Fruit fly (Drosophila melanogaster) whole organism, embryonic: ENCODE measurements around the gene CG4020.

Experiments
- Awh ChIP-seq: fragments of 200-800 bp; sonication (Bioruptor generic); IDR thresholded peaks from 2 replicates; pipeline ENCODE4, ENCODE4 v1.3.6; 2022; ENCODE audit warnings: missing biosample characterization, missing genetic modification characterization
- B-H1 ChIP-seq: fragments of 200-800 bp; sonication (Bioruptor generic); IDR thresholded peaks from 3 replicates; pipeline ENCODE4 v1.3.6; 2022; ENCODE audit warnings: missing biosample characterization, missing genetic modification characterization
- BEAF-32 ChIP-seq: fragments of 200-800 bp; sonication (Bioruptor generic); optimal IDR thresholded peaks from 3 replicates; lab custom pipeline; 2017; ENCODE audit warnings: missing biosample characterization, missing genetic modification characterization, mild to moderate bottlenecking, moderate library complexity, missing genetic modification reagents
- Blimp-1 ChIP-seq: fragments of 200-800 bp; sonication (Bioruptor generic); optimal IDR thresholded peaks from 3 replicates; lab custom pipeline; 2018; ENCODE audit warnings: missing biosample characterization, missing genetic modification characterization, mild to moderate bottlenecking, moderate library complexity, missing genetic modification reagents
- BtbVII ChIP-seq: fragments of 200-800 bp; sonication (Bioruptor generic); optimal IDR thresholded peaks from 3 replicates; lab custom pipeline; 2017; ENCODE audit warnings: missing biosample characterization, mild to moderate bottlenecking, missing genetic modification characterization
- CG10147 ChIP-seq: fragments of 200-800 bp; sonication (Bioruptor generic); optimal IDR thresholded peaks from 2 replicates; lab custom pipeline; 2019; ENCODE audit warnings: missing biosample characterization, mild to moderate bottlenecking, missing genetic modification characterization, moderate library complexity
- CG10267 ChIP-seq: fragments of 200-800 bp; sonication (Bioruptor generic); optimal IDR thresholded peaks from 2 replicates; lab custom pipeline; 2018; ENCODE audit warnings: missing biosample characterization, mild to moderate bottlenecking, missing genetic modification characterization, moderate library complexity
- CG12155 ChIP-seq: fragments of 200-800 bp; sonication (Bioruptor generic); optimal IDR thresholded peaks from 3 replicates; lab custom pipeline; 2016; ENCODE audit warnings: missing biosample characterization, missing genetic modification characterization
- CG12769 ChIP-seq: fragments of 200-800 bp; sonication (Bioruptor generic); optimal IDR thresholded peaks from 2 replicates; lab custom pipeline; 2019; ENCODE audit warnings: missing biosample characterization, mild to moderate bottlenecking, missing genetic modification characterization, moderate library complexity
- CG13624 ChIP-seq: fragments of 200-800 bp; sonication (Bioruptor generic); optimal IDR thresholded peaks from 2 replicates; lab custom pipeline; 2016; ENCODE audit warnings: missing biosample characterization, missing genetic modification characterization
- CG14014 ChIP-seq: fragments of 200-800 bp; sonication (Bioruptor generic); IDR thresholded peaks from 2 replicates; pipeline ENCODE4 v1.3.6; 2022; ENCODE audit warnings: missing biosample characterization, missing genetic modification characterization
- CG14965 ChIP-seq: fragments of 200-800 bp; sonication (Bioruptor generic); optimal IDR thresholded peaks from 2 replicates; lab custom pipeline; 2016; ENCODE audit warnings: missing biosample characterization, missing genetic modification characterization, borderline replicate concordance
- CG16813 ChIP-seq: fragments of 200-800 bp; sonication (Bioruptor generic); IDR thresholded peaks from 3 replicates; pipeline ENCODE4 v1.3.6; 2022; ENCODE audit warnings: missing biosample characterization, missing genetic modification characterization; ENCODE audit not compliant: partially characterized antibody
- CG17359 ChIP-seq: fragments of 200-800 bp; sonication (Bioruptor generic); optimal IDR thresholded peaks from 3 replicates; lab custom pipeline; 2018; ENCODE audit warnings: missing biosample characterization, mild to moderate bottlenecking, missing genetic modification characterization, moderate library complexity
- CG1792 ChIP-seq: fragments of 200-800 bp; sonication (Bioruptor generic); optimal IDR thresholded peaks from 2 replicates; lab custom pipeline; 2016; ENCODE audit warnings: missing biosample characterization, missing genetic modification characterization
- CG2129 ChIP-seq: fragments of 200-800 bp; sonication (Bioruptor generic); IDR thresholded peaks from 2 replicates; pipeline ENCODE4 v1.3.6; 2022; ENCODE audit warnings: missing biosample characterization, missing genetic modification characterization; ENCODE audit not compliant: partially characterized antibody
- CG2202 ChIP-seq: fragments of 200-800 bp; sonication (Bioruptor generic); optimal IDR thresholded peaks from 2 replicates; lab custom pipeline; 2018; ENCODE audit warnings: missing biosample characterization, mild to moderate bottlenecking, missing genetic modification characterization
- CG2678 ChIP-seq: fragments of 200-800 bp; sonication (Bioruptor generic); optimal IDR thresholded peaks from 3 replicates; lab custom pipeline; 2019; ENCODE audit warnings: missing biosample characterization, mild to moderate bottlenecking, missing genetic modification characterization, moderate library complexity
- CG31441 ChIP-seq: fragments of 200-800 bp; sonication (Bioruptor generic); IDR thresholded peaks from 2 replicates; pipeline ENCODE4 v1.3.6; 2022; ENCODE audit warnings: missing biosample characterization, missing genetic modification characterization
- CG5953 ChIP-seq: fragments of 200-800 bp; sonication (Bioruptor generic); IDR thresholded peaks from 2 replicates; pipeline ENCODE4 v1.3.6; 2022; ENCODE audit warnings: missing biosample characterization, missing genetic modification characterization
- CG7786 ChIP-seq: fragments of 200-800 bp; sonication (Bioruptor generic); optimal IDR thresholded peaks from 2 replicates; lab custom pipeline; 2016; ENCODE audit warnings: missing biosample characterization, missing genetic modification characterization
- CG8290 ChIP-seq, 3 experiments: fragments of 200-800 bp; sonication (Bioruptor generic); optimal IDR thresholded peaks; 2 replicates each; lab custom pipeline; 2016 to 2019; ENCODE audit warnings: missing biosample characterization in 3 of 3, missing genetic modification characterization in 3 of 3, mild to moderate bottlenecking in 2 of 3, moderate library complexity in 1 of 3
- CG8478 ChIP-seq: fragments of >200 bp; optimal IDR thresholded peaks from 2 replicates; lab custom pipeline; 2018
- D19B ChIP-seq: fragments of 200-800 bp; sonication (Bioruptor generic); optimal IDR thresholded peaks from 2 replicates; lab custom pipeline; 2017; ENCODE audit warnings: missing biosample characterization, mild to moderate bottlenecking, missing genetic modification characterization
- H15 ChIP-seq: fragments of 200-800 bp; sonication (Bioruptor generic); IDR thresholded peaks from 3 replicates; pipeline ENCODE4 v1.3.6; 2022; ENCODE audit warnings: missing biosample characterization, missing genetic modification characterization
- HLH4C ChIP-seq: fragments of 200-800 bp; sonication (Bioruptor generic); IDR thresholded peaks from 3 replicates; pipeline ENCODE4 v1.3.6; 2022; ENCODE audit warnings: missing biosample characterization, missing genetic modification characterization; ENCODE audit not compliant: partially characterized antibody
- Med ChIP-seq: fragments of 200-800 bp; sonication (Bioruptor generic); peaks from one replicate; lab custom pipeline; 2016; ENCODE audit warnings: missing biosample characterization, missing genetic modification characterization, mild to moderate bottlenecking, inconsistent platforms, moderate library complexity
- Myb ChIP-seq: fragments of 200-800 bp; sonication (Bioruptor generic); optimal IDR thresholded peaks from 2 replicates; lab custom pipeline; 2016; ENCODE audit warnings: missing biosample characterization, missing genetic modification characterization
- NK7.1 ChIP-seq: fragments of 200-800 bp; sonication (Bioruptor generic); optimal IDR thresholded peaks from 3 replicates; lab custom pipeline; 2016; ENCODE audit warnings: missing biosample characterization, missing genetic modification characterization
- Oli ChIP-seq: fragments of 200-800 bp; sonication (Bioruptor generic); optimal IDR thresholded peaks from 2 replicates; lab custom pipeline; 2018; ENCODE audit warnings: missing biosample characterization, mild to moderate bottlenecking, missing genetic modification characterization, moderate library complexity
- Xbp1 ChIP-seq: fragments of 200-800 bp; sonication (Bioruptor generic); optimal IDR thresholded peaks from 3 replicates; lab custom pipeline; 2016; ENCODE audit warnings: missing biosample characterization, mild to moderate bottlenecking, missing genetic modification characterization
- ase ChIP-seq: fragments of 200-800 bp; sonication (Bioruptor generic); IDR thresholded peaks from 3 replicates; pipeline ENCODE4 v1.3.6; 2022; ENCODE audit warnings: missing biosample characterization, missing genetic modification characterization
- chif ChIP-seq, 2 experiments: fragments of 200-800 bp; sonication (Bioruptor generic); optimal IDR thresholded peaks; 3 replicates each; lab custom pipeline; 2016; ENCODE audit warnings: missing biosample characterization in 2 of 2, missing genetic modification characterization in 2 of 2
- chm ChIP-seq: fragments of 200-800 bp; sonication (Bioruptor generic); IDR thresholded peaks from 2 replicates; pipeline ENCODE4 v1.3.6; 2022; ENCODE audit warnings: missing biosample characterization, missing genetic modification characterization
- dm ChIP-seq: fragments of 200-800 bp; sonication (Bioruptor generic); optimal IDR thresholded peaks from 3 replicates; lab custom pipeline; 2016; ENCODE audit warnings: missing biosample characterization, missing genetic modification characterization
- grau ChIP-seq: fragments of 200-800 bp; optimal IDR thresholded peaks from 3 replicates; lab custom pipeline; 2019; ENCODE audit warnings: missing biosample characterization, mild to moderate bottlenecking, missing genetic modification characterization, moderate library complexity
- ham ChIP-seq: fragments of 200-800 bp; sonication (Bioruptor generic); IDR thresholded peaks from 2 replicates; pipeline ENCODE4 v1.3.6; 2022; ENCODE audit warnings: missing biosample characterization, missing genetic modification characterization
- hbn ChIP-seq: fragments of 200-800 bp; sonication (Bioruptor generic); IDR thresholded peaks from 2 replicates; pipeline ENCODE4 v1.3.6; 2022; ENCODE audit warnings: missing biosample characterization, missing genetic modification characterization; ENCODE audit not compliant: partially characterized antibody
- ind ChIP-seq: fragments of 200-800 bp; sonication (Bioruptor generic); optimal IDR thresholded peaks from 3 replicates; lab custom pipeline; 2016; ENCODE audit warnings: missing biosample characterization, missing genetic modification characterization
- lab ChIP-seq: fragments of 200-800 bp; sonication (Bioruptor generic); optimal IDR thresholded peaks from 3 replicates; lab custom pipeline; 2017; ENCODE audit warnings: missing biosample characterization, missing genetic modification characterization, mild to moderate bottlenecking, moderate library complexity, missing genetic modification reagents
- nmo ChIP-seq: fragments of 200-800 bp; sonication (Bioruptor generic); optimal IDR thresholded peaks from 2 replicates; lab custom pipeline; 2018; ENCODE audit warnings: missing biosample characterization, mild to moderate bottlenecking, missing genetic modification characterization, moderate library complexity
- otp ChIP-seq: fragments of 200-800 bp; sonication (Bioruptor generic); IDR thresholded peaks from 3 replicates; pipeline ENCODE4, ENCODE4 v1.3.6; 2022; ENCODE audit warnings: missing biosample characterization, missing genetic modification characterization
- pan ChIP-seq, 4 experiments: fragments of >200 bp in 3 of 4; fragments of 200-800 bp in 1 of 4; sonication (Bioruptor generic) in 1 of 4; optimal IDR thresholded peaks in 3 of 4; IDR thresholded peaks in 1 of 4; 2 replicates each; pipeline versions ENCODE4 v1.3.6 to Lab custom; 2017 to 2022; ENCODE audit warnings: missing biosample characterization in 2 of 4, missing genetic modification characterization in 2 of 4, mixed read lengths in 1 of 4
- pita ChIP-seq: fragments of 200-800 bp; sonication (Bioruptor generic); optimal IDR thresholded peaks from 2 replicates; lab custom pipeline; 2017; ENCODE audit warnings: missing biosample characterization, mild to moderate bottlenecking, missing genetic modification characterization
- sd ChIP-seq: fragments of 200-800 bp; sonication (Bioruptor generic); optimal IDR thresholded peaks from 3 replicates; lab custom pipeline; 2018; ENCODE audit warnings: missing biosample characterization, mild to moderate bottlenecking, missing genetic modification characterization, moderate library complexity
- slou ChIP-seq: fragments of 200-800 bp; sonication (Bioruptor generic); optimal IDR thresholded peaks from 3 replicates; lab custom pipeline; 2016; ENCODE audit warnings: missing biosample characterization, missing genetic modification characterization
- tgo ChIP-seq: fragments of 200-800 bp; sonication (Bioruptor generic); IDR thresholded peaks from 3 replicates; pipeline ENCODE4 v1.3.6; 2022; ENCODE audit warnings: missing biosample characterization, missing genetic modification characterization
- unpg ChIP-seq: fragments of 200-800 bp; sonication (Bioruptor generic); optimal IDR thresholded peaks from 3 replicates; lab custom pipeline; 2018; ENCODE audit warnings: missing biosample characterization, mild to moderate bottlenecking, missing genetic modification characterization, moderate library complexity
- vvl ChIP-seq: fragments of 200-800 bp; sonication (Bioruptor generic); IDR thresholded peaks from 2 replicates; pipeline ENCODE4 v1.3.6; 2022; ENCODE audit warnings: missing biosample characterization, missing genetic modification characterization

Gene CG4020

DNA sequence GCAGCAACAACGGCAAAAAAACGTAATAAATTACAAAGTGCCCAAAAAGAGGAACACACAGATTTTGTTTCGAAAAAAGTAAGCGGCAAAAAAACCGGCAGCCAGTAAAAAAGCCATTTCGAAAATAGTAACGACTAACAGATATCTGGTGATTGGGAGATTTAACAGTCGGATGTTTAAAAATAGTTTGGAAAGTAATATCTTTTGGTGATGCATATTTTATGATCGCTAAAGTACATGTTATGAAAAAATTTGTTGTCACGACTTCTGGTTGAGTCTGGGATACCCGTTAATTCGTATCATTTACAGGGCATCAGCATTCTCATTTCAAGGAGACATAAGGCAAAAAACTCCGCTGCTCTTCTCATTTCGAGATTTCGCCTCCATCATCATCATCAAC lies 17.6 kb downstream of the CG4020 start (continued):
- TF ChIP-seq chm (GFP tag; lab: Robert Waterston, UW) (no peak), CG14965 (GFP tag; lab: Kevin White, UChicago) (no peak), slou (GFP tag; lab: Kevin White, UChicago) (no peak), CG2129 (GFP tag; lab: Robert Waterston, UW) (no peak), CG1792 (GFP tag; lab: Kevin White, UChicago) (no peak), ind (GFP tag; lab: Kevin White, UChicago) (peak; percentile 16), vvl (GFP tag; lab: Robert Waterston, UW) (peak; percentile 59), CG8478 (no peak), pan (optimal IDR thresholded peaks at IDR 0.05; lab: Kevin White, UChicago) (no peak), pan (GFP tag; optimal IDR thresholded peaks at IDR 0.05 in 1 of 2, IDR thresholded peaks at IDR 0.05 in 1 of 2) (no peak), pita (GFP tag; lab: Kevin White, UChicago) (no peak), nmo (GFP tag; lab: Kevin White, UChicago) (peak; percentile 7), Med (peak; percentile 83), Blimp-1 (GFP tag; lab: Kevin White, UChicago) (no peak), CG14014 (GFP tag; lab: Robert Waterston, UW) (peak; percentile 45; the same call in 1 of the 2 replicates), lab (GFP tag; lab: Kevin White, UChicago) (peak; percentile 27), CG2678 (tag; lab: Kevin White, UChicago) (peak; percentile 20), CG17359 (no peak), CG8290 (GFP tag; optimal IDR thresholded peaks at IDR 0.05; lab: Kevin White, UChicago) (no peak), CG8290 (tag; optimal IDR thresholded peaks at IDR 0.05; lab: Kevin White, UChicago) (peak in 1 of 2 experiments; percentile 29), sd (tag; lab: Kevin White, UChicago) (no peak), NK7.1 (GFP tag; lab: Kevin White, UChicago) (no peak), chif (GFP tag; optimal IDR thresholded peaks at IDR 0.05; lab: Kevin White, UChicago) (peak in 1 of 2 experiments; percentile 1), CG12155 (no peak), Xbp1 (GFP tag; lab: Kevin White, UChicago) (peak; percentile 35), CG5953 (GFP tag; lab: Robert Waterston, UW) (no peak), HLH4C (GFP tag; lab: Robert Waterston, UW) (peak; percentile 66; the same call in 1 of the 3 replicates), CG31441 (0 out of 2 replicates have a peak, but pooled peaks have one; percentile 28), Myb (GFP tag; lab: Kevin White, UChicago) (no peak), CG13624 (no peak), D19B (GFP tag; lab: Kevin White, UChicago) (peak; percentile 74), dm (no peak), ham (GFP tag; lab: Robert Waterston, UW) (no peak), B-H1 (GFP tag; lab: Robert Waterston, UW) (no peak), H15 (GFP tag; lab: Robert Waterston, UW) (no peak), CG10267 (tag; lab: Kevin White, UChicago) (no peak), CG12769 (tag; lab: Kevin White, UChicago) (peak; percentile 31), CG16813 (GFP tag; lab: Robert Waterston, UW) (peak; percentile 33; the same call in 1 of the 3 replicates), CG2202 (tag; lab: Kevin White, UChicago) (no peak), BtbVII (GFP tag; lab: Kevin White, UChicago) (no peak), BEAF-32 (GFP tag; lab: Kevin White, UChicago) (no peak), hbn (GFP tag; lab: Robert Waterston, UW) (no peak), Awh (GFP tag; lab: Robert Waterston, UW) (no peak), tgo (peak; percentile 38; the same call in 2 of the 3 replicates), Oli (tag; lab: Kevin White, UChicago) (peak; percentile 24), otp (GFP tag; lab: Robert Waterston, UW) (0 out of 3 replicates have a peak, but pooled peaks have one; percentile 37), grau (tag; lab: Kevin White, UChicago) (peak; percentile 9), ase (GFP tag; lab: Robert Waterston, UW) (0 out of 3 replicates have a peak, but pooled peaks have one; percentile 5), unpg (GFP tag; lab: Kevin White, UChicago) (peak; percentile 35), CG10147 (GFP tag; lab: Kevin White, UChicago) (no peak), CG7786 (GFP tag; lab: Kevin White, UChicago) (peak; percentile 8)
